Fruit fly (Drosophila melanogaster): Measurements from ENCODE around the gene CG3337.
A peak's percentile ranks its signal among the peaks of the same experiment; 100 is the strongest.

The CG3337 gene

dm6 chr3R:21195210-21195967 is 28.0 kb downstream of the CG3337 start (continued):
- peak; percentile 8 for TF ChIP-seq cyc (GFP tag; optimal IDR thresholded peaks at IDR 0.05)
- peak; percentile 60 for TF ChIP-seq acj6 (GFP tag; optimal IDR thresholded peaks at IDR 0.05)
- peak; percentile 7 for TF ChIP-seq Ets21C (GFP tag; optimal IDR thresholded peaks at IDR 0.05)
- peak; percentile 47 for TF ChIP-seq CG6792 (GFP tag; optimal IDR thresholded peaks at IDR 0.05)
- TF ChIP-seq CG7368 (GFP tag; optimal IDR thresholded peaks at IDR 0.05): no peak
- TF ChIP-seq esn (GFP tag; optimal IDR thresholded peaks at IDR 0.05): peak; percentile 54
- TF ChIP-seq dac (GFP tag; optimal IDR thresholded peaks at IDR 0.05): peak; percentile 11
- TF ChIP-seq topi (GFP tag; optimal IDR thresholded peaks at IDR 0.05): peak; percentile 12
- peak; percentile 42 for TF ChIP-seq achi (GFP tag; optimal IDR thresholded peaks at IDR 0.05)
- TF ChIP-seq Blimp-1 (GFP tag; optimal IDR thresholded peaks at IDR 0.05): no peak
- peak; percentile 70; the same call in 2 of the 3 replicates for TF ChIP-seq eg (GFP tag; IDR thresholded peaks at IDR 0.05)
- TF ChIP-seq CG8632 (GFP tag; optimal IDR thresholded peaks at IDR 0.05): no peak
- peak; percentile 44 for TF ChIP-seq Met (GFP tag; optimal IDR thresholded peaks at IDR 0.05)
- TF ChIP-seq CG6808 (GFP tag; optimal IDR thresholded peaks at IDR 0.05): peak; percentile 42
- no peak for TF ChIP-seq CG11762 (GFP tag; optimal IDR thresholded peaks at IDR 0.05; ENCODE audit: insufficient read depth)
- peak; percentile 44 for TF ChIP-seq Sox14 (GFP tag; optimal IDR thresholded peaks at IDR 0.05)
- TF ChIP-seq CG11294 (GFP tag; IDR thresholded peaks at IDR 0.05): peak; percentile 47; the same call in 1 of the 2 replicates
- no peak for TF ChIP-seq Lpt (GFP tag; optimal IDR thresholded peaks at IDR 0.05)
- TF ChIP-seq spab (GFP tag; optimal IDR thresholded peaks at IDR 0.05): peak; percentile 33
- TF ChIP-seq Hr4 (GFP tag; optimal IDR thresholded peaks at IDR 0.05): peak; percentile 59
- no peak for TF ChIP-seq fd85E (GFP tag; optimal IDR thresholded peaks at IDR 0.05)
- TF ChIP-seq CG34406 (GFP tag; optimal IDR thresholded peaks at IDR 0.05): peak; percentile 22
- peak; percentile 14 for TF ChIP-seq CG1621 (tag; optimal IDR thresholded peaks at IDR 0.05)
- TF ChIP-seq CG32006 (GFP tag; optimal IDR thresholded peaks at IDR 0.05): peak; percentile 65
- TF ChIP-seq pdm3 (GFP tag; optimal IDR thresholded peaks at IDR 0.05): peak; percentile 47
- no peak for TF ChIP-seq CG6854 (GFP tag; optimal IDR thresholded peaks at IDR 0.05)
- TF ChIP-seq CG3919 (GFP tag; optimal IDR thresholded peaks at IDR 0.05): peak; percentile 44
- peak in 1 of 2 experiments; percentile 38 for TF ChIP-seq salr (GFP tag; optimal IDR thresholded peaks at IDR 0.05)
- peak; percentile 32 for TF ChIP-seq CG10631 (GFP tag; optimal IDR thresholded peaks at IDR 0.05)
- TF ChIP-seq CG6276 (GFP tag; optimal IDR thresholded peaks at IDR 0.05): peak; percentile 20
- peak; percentile 99 for TF ChIP-seq svp (GFP tag)
- no peak for TF ChIP-seq CG8319 (GFP tag; optimal IDR thresholded peaks at IDR 0.05)
- peak; percentile 63 for TF ChIP-seq Ets96B (tag; optimal IDR thresholded peaks at IDR 0.05)
- TF ChIP-seq CG10669 (GFP tag; optimal IDR thresholded peaks at IDR 0.05): peak; percentile 29
- TF ChIP-seq CG6163 (GFP tag; IDR thresholded peaks at IDR 0.05): peak; percentile 71
- peak in 1 of 2 experiments; percentile 37 for TF ChIP-seq ss (GFP tag; optimal IDR thresholded peaks at IDR 0.05)
- peak; percentile 85 for TF ChIP-seq Eip78C (GFP tag)
- no peak for TF ChIP-seq fkh (GFP tag; optimal IDR thresholded peaks at IDR 0.05)
- peak; percentile 42 for TF ChIP-seq Smox (GFP tag; optimal IDR thresholded peaks at IDR 0.05)

- TF ChIP-seq lz (GFP tag; optimal IDR thresholded peaks at IDR 0.05) (no peak), CG6163 (GFP tag; IDR thresholded peaks at IDR 0.05) (0 out of 3 replicates have a peak, but pooled peaks have one; percentile 33), fkh (GFP tag; optimal IDR thresholded peaks at IDR 0.05) (peak; percentile 76)
These were observed 29.6 kb downstream of the CG3337 start for dm6 chr3R:21193742-21194141.
